Worm (Caenorhabditis elegans) whole organism, L1 larva: ENCODE results near the gene slc-17.7.
A peak's percentile ranks its signal among the peaks of the same experiment; 100 is the strongest.

Experiments used
- C04F5.9 ChIP-seq: sonication (generic microtip); optimal IDR thresholded peaks from 2 replicates; lab custom pipeline; 2016; ENCODE audit warnings: missing genetic modification characterization, missing compliant biosample characterization
- C16A3.4 ChIP-seq: fragments of 150-350 bp; optimal IDR thresholded peaks from 2 replicates; lab custom pipeline; 2014; ENCODE audit warnings: missing biosample characterization, missing genetic modification characterization
- alr-1 ChIP-seq: fragments of 200-800 bp; sonication (Bioruptor generic); optimal IDR thresholded peaks from 2 replicates; lab custom pipeline; 2018; ENCODE audit warnings: borderline replicate concordance, mild to moderate bottlenecking, missing genetic modification characterization, missing compliant biosample characterization
- blmp-1 ChIP-seq: fragments of 150-350 bp; optimal IDR thresholded peaks from 2 replicates; lab custom pipeline; 2014; ENCODE audit warnings: missing biosample characterization, missing genetic modification characterization
- ceh-63 ChIP-seq: fragments of 200-800 bp; sonication (Bioruptor generic); optimal IDR thresholded peaks from 2 replicates; lab custom pipeline; 2018; ENCODE audit warnings: mild to moderate bottlenecking, missing genetic modification characterization, missing compliant biosample characterization
- ceh-82 ChIP-seq, 3 experiments: fragments of 150-350 bp in 1 of 3; sonication (generic microtip) in 2 of 3; optimal IDR thresholded peaks; 2 replicates each; lab custom pipeline; 2014 to 2017; ENCODE audit warnings: missing biosample characterization in 3 of 3, missing genetic modification characterization in 3 of 3
- ceh-88 ChIP-seq: fragments of 200-800 bp; sonication (Bioruptor generic); IDR thresholded peaks from 2 replicates; pipeline ENCODE4 v1.3.6; 2022; ENCODE audit warnings: missing genetic modification characterization, missing compliant biosample characterization
- dsc-1 ChIP-seq: sonication (generic microtip); optimal IDR thresholded peaks from 2 replicates; lab custom pipeline; 2016; ENCODE audit warnings: mild to moderate bottlenecking, missing genetic modification characterization, missing compliant biosample characterization
- efl-1 ChIP-seq, 4 experiments: fragments of 150-350 bp; optimal IDR thresholded peaks in 3 of 4; peaks in 1 of 4; 1 replicate in 1 of 4; 2 replicates in 3 of 4; lab custom pipeline; 2014; ENCODE audit warnings: missing biosample characterization in 2 of 4, missing genetic modification characterization in 2 of 4, missing genetic modification reagents in 2 of 4
- efl-3 ChIP-seq: fragments of 200-800 bp; sonication (Bioruptor generic); optimal IDR thresholded peaks from 2 replicates; lab custom pipeline; 2018; ENCODE audit warnings: mild to moderate bottlenecking, missing genetic modification characterization, missing compliant biosample characterization
- egl-27 ChIP-seq, 2 experiments: fragments of 150-350 bp in 1 of 2; sonication (generic microtip); optimal IDR thresholded peaks; 3 replicates each; lab custom pipeline; 2017 to 2018; ENCODE audit warnings: missing biosample characterization in 2 of 2, missing genetic modification characterization in 2 of 2, missing genetic modification reagents in 2 of 2
- elt-3 ChIP-seq, 6 experiments: fragments of 150-350 bp in 1 of 6; sonication (generic microtip); optimal IDR thresholded peaks; 2 replicates each; lab custom pipeline; 2017 to 2018; ENCODE audit warnings: missing biosample characterization in 6 of 6, missing genetic modification characterization in 6 of 6, inconsistent platforms in 1 of 6
- fkh-4 ChIP-seq: sonication (generic microtip); optimal IDR thresholded peaks from 2 replicates; lab custom pipeline; 2016; ENCODE audit warnings: missing compliant biosample characterization, missing genetic modification characterization, borderline replicate concordance
- grh-1 ChIP-seq: fragments of 200-800 bp; sonication (Bioruptor generic); IDR thresholded peaks from 2 replicates; pipeline ENCODE4 v1.3.6; 2022; ENCODE audit warnings: missing genetic modification reagents, missing genetic modification characterization, missing compliant biosample characterization
- hlh-4 ChIP-seq: sonication (generic microtip); optimal IDR thresholded peaks from 2 replicates; lab custom pipeline; 2016; ENCODE audit warnings: mild to moderate bottlenecking, missing genetic modification characterization, missing compliant biosample characterization
- hpl-2 ChIP-seq: fragments of 150-350 bp; optimal IDR thresholded peaks from 2 replicates; lab custom pipeline; 2014; ENCODE audit warnings: missing biosample characterization, missing genetic modification reagents, missing genetic modification characterization
- jun-1 ChIP-seq: fragments of 150-350 bp; optimal IDR thresholded peaks from 2 replicates; lab custom pipeline; 2014; ENCODE audit warnings: missing biosample characterization, missing genetic modification reagents, missing genetic modification characterization
- lin-13 ChIP-seq: fragments of 150-350 bp; optimal IDR thresholded peaks from 2 replicates; lab custom pipeline; 2014; ENCODE audit warnings: missing biosample characterization, missing genetic modification reagents, missing genetic modification characterization
- lin-14 ChIP-seq: fragments of 200-800 bp; sonication (Bioruptor generic); optimal IDR thresholded peaks from 2 replicates; lab custom pipeline; 2018; ENCODE audit warnings: mild to moderate bottlenecking, missing genetic modification characterization, moderate library complexity, missing compliant biosample characterization
- lsy-2 ChIP-seq, 2 experiments: fragments of 150-350 bp; optimal IDR thresholded peaks; 2 replicates each; lab custom pipeline; 2014; ENCODE audit warnings: missing biosample characterization in 2 of 2, missing genetic modification characterization in 2 of 2
- mdl-1 ChIP-seq, 2 experiments: fragments of 150-350 bp; optimal IDR thresholded peaks; 2 replicates each; lab custom pipeline; 2014 to 2017; ENCODE audit warnings: missing biosample characterization in 2 of 2, missing genetic modification characterization in 2 of 2, inconsistent platforms in 1 of 2
- nhr-12 ChIP-seq: sonication (generic microtip); optimal IDR thresholded peaks from 2 replicates; lab custom pipeline; 2017; ENCODE audit warnings: missing biosample characterization, missing genetic modification characterization
- nhr-237 ChIP-seq: fragments of 150-350 bp; optimal IDR thresholded peaks from 2 replicates; lab custom pipeline; 2014; ENCODE audit warnings: missing biosample characterization, missing genetic modification characterization
- nhr-76 ChIP-seq: sonication (generic microtip); optimal IDR thresholded peaks from 2 replicates; lab custom pipeline; 2017; ENCODE audit warnings: missing biosample characterization, missing genetic modification characterization
- pax-3 ChIP-seq: fragments of 200-800 bp; sonication (Bioruptor generic); optimal IDR thresholded peaks from 2 replicates; lab custom pipeline; 2018; ENCODE audit warnings: mild to moderate bottlenecking, missing genetic modification characterization, moderate library complexity, missing compliant biosample characterization
- pqm-1 ChIP-seq: sonication (generic microtip); optimal IDR thresholded peaks from 3 replicates; lab custom pipeline; 2017; ENCODE audit warnings: missing biosample characterization, missing genetic modification characterization
- rnt-1 ChIP-seq: sonication (generic microtip); optimal IDR thresholded peaks from 2 replicates; lab custom pipeline; 2016; ENCODE audit warnings: mild to moderate bottlenecking, missing genetic modification characterization, moderate library complexity, missing compliant biosample characterization
- snpc-4 ChIP-seq: fragments of 150-350 bp; optimal IDR thresholded peaks from 2 replicates; lab custom pipeline; 2014; ENCODE audit warnings: missing biosample characterization, missing genetic modification characterization
- snu-23 ChIP-seq: sonication (generic microtip); optimal IDR thresholded peaks from 2 replicates; lab custom pipeline; 2016; ENCODE audit warnings: missing genetic modification characterization, missing compliant biosample characterization
- swsn-7 ChIP-seq: sonication (generic microtip); optimal IDR thresholded peaks from 2 replicates; lab custom pipeline; 2016; ENCODE audit warnings: missing genetic modification characterization, missing compliant biosample characterization
- unc-62 ChIP-seq: fragments of 150-350 bp; optimal IDR thresholded peaks from 2 replicates; lab custom pipeline; 2014; ENCODE audit warnings: missing biosample characterization, missing genetic modification reagents, missing genetic modification characterization
- zip-4 ChIP-seq: fragments of 200-800 bp; sonication (Bioruptor generic); optimal IDR thresholded peaks from 2 replicates; lab custom pipeline; 2018; ENCODE audit warnings: mild to moderate bottlenecking, missing genetic modification characterization, moderate library complexity, missing compliant biosample characterization

Gene slc-17.7

ce11 chrV:9305116-9305515 is 38.8 kb upstream of the slc-17.7 start, which contains the start of gene F44A2.3:
Gene F44A2.3 (plus strand): TSS chrV:9305416.
- TF ChIP-seq efl-3: no peak
- no peak for TF ChIP-seq fkh-4 (tag; lab: Kevin White, UChicago)
- TF ChIP-seq rnt-1 (tag; lab: Kevin White, UChicago): no peak
- no peak for TF ChIP-seq ceh-63 (GFP tag; lab: Kevin White, UChicago)
- no peak for TF ChIP-seq pax-3 (tag; lab: Kevin White, UChicago)
- TF ChIP-seq snpc-4 (tag; lab: Kevin White, UChicago): no peak
- TF ChIP-seq efl-1 (optimal IDR thresholded peaks at IDR 0.05; lab: Kevin White, UChicago): no peak
- TF ChIP-seq efl-1 (GFP tag; optimal IDR thresholded peaks at IDR 0.05 in 1 of 2; lab: Kevin White, UChicago): peak in 1 of 2 experiments; percentile 29
- no peak for TF ChIP-seq hpl-2 (GFP tag; lab: Kevin White, UChicago)
- no peak for TF ChIP-seq C16A3.4 (tag; lab: Kevin White, UChicago)
- no peak for TF ChIP-seq pqm-1 (tag; lab: Kevin White, UChicago)
- no peak for TF ChIP-seq lin-13 (GFP tag; lab: Kevin White, UChicago)
- TF ChIP-seq blmp-1 (tag; lab: Kevin White, UChicago): peak; percentile 26
- TF ChIP-seq, all 84 proteins: peak for 2

ce11 chrV:9303026-9303425 is 36.7 kb upstream of the slc-17.7 start, which contains the start of gene nhr-39:
Gene nhr-39 (plus strand): TSS chrV:9303326.
- TF ChIP-seq fkh-4 (tag; lab: Kevin White, UChicago) (no peak), alr-1 (tag; lab: Kevin White, UChicago) (no peak)

ce11 chrV:9297332-9297731 is 31.0 kb upstream of the slc-17.7 start, which contains the start of gene F44A2.5:
Gene F44A2.5 (plus strand): TSS chrV:9297632.
- TF ChIP-seq snu-23 (GFP tag; lab: Kevin White, UChicago) (no peak), nhr-76 (tag; lab: Kevin White, UChicago) (no peak), elt-3 (tag; optimal IDR thresholded peaks at IDR 0.05; lab: Kevin White, UChicago) (no peak), jun-1 (tag; lab: Kevin White, UChicago) (no peak), ceh-82 (tag; optimal IDR thresholded peaks at IDR 0.05; lab: Kevin White, UChicago) (no peak), swsn-7 (tag; lab: Kevin White, UChicago) (no peak), lin-14 (no peak), nhr-12 (tag; lab: Kevin White, UChicago) (no peak), snpc-4 (tag; lab: Kevin White, UChicago) (no peak), unc-62 (GFP tag; lab: Kevin White, UChicago) (no peak), egl-27 (tag; optimal IDR thresholded peaks at IDR 0.05; lab: Kevin White, UChicago) (no peak)

- TF ChIP-seq zip-4 (GFP tag; lab: Kevin White, UChicago): no peak
- no peak for TF ChIP-seq swsn-7 (tag; lab: Kevin White, UChicago)
- TF ChIP-seq mdl-1 (tag; optimal IDR thresholded peaks at IDR 0.05; lab: Kevin White, UChicago): no peak
- no peak for TF ChIP-seq ceh-88
- TF ChIP-seq nhr-237 (tag; lab: Kevin White, UChicago): no peak
- no peak for TF ChIP-seq grh-1 (GFP tag; lab: Robert Waterston, UW)
- TF ChIP-seq efl-3: no peak
- no peak for TF ChIP-seq blmp-1 (tag; lab: Kevin White, UChicago)
- TF ChIP-seq C16A3.4 (tag; lab: Kevin White, UChicago): no peak
- TF ChIP-seq C04F5.9 (tag; lab: Kevin White, UChicago): no peak
- TF ChIP-seq efl-1 (optimal IDR thresholded peaks at IDR 0.05; lab: Kevin White, UChicago): no peak
- TF ChIP-seq efl-1 (GFP tag; optimal IDR thresholded peaks at IDR 0.05 in 1 of 2; lab: Kevin White, UChicago): no peak
- peak; percentile 15 for TF ChIP-seq lin-14
- no peak for TF ChIP-seq elt-3 (tag; optimal IDR thresholded peaks at IDR 0.05; lab: Kevin White, UChicago)
- no peak for TF ChIP-seq lin-13 (GFP tag; lab: Kevin White, UChicago)
- peak; percentile 25 for TF ChIP-seq dsc-1
- TF ChIP-seq lsy-2 (tag; optimal IDR thresholded peaks at IDR 0.05; lab: Kevin White, UChicago): no peak
- no peak for TF ChIP-seq hlh-4 (tag; lab: Kevin White, UChicago)
Measured at ce11 chrV:9295581-9295980, 29.3 kb upstream of the slc-17.7 start.
